Fruit fly (Drosophila melanogaster) whole organism, embryonic: ENCODE data around the gene CG17786.
A peak's percentile ranks its signal among the peaks of the same experiment; 100 is the strongest.

Source experiments
- ATbp ChIP-seq: fragments of 200-800 bp; sonication (Bioruptor generic); optimal IDR thresholded peaks from 2 replicates; lab custom pipeline; 2017; ENCODE audit warnings: missing biosample characterization, mild to moderate bottlenecking, missing genetic modification characterization, missing genetic modification reagents
- BEAF-32 ChIP-seq: fragments of 200-800 bp; sonication (Bioruptor generic); optimal IDR thresholded peaks from 3 replicates; lab custom pipeline; 2017; ENCODE audit warnings: missing biosample characterization, missing genetic modification characterization, mild to moderate bottlenecking, moderate library complexity, missing genetic modification reagents
- BtbVII ChIP-seq: fragments of 200-800 bp; sonication (Bioruptor generic); optimal IDR thresholded peaks from 3 replicates; lab custom pipeline; 2017; ENCODE audit warnings: missing biosample characterization, mild to moderate bottlenecking, missing genetic modification characterization
- CG12299 ChIP-seq: fragments of 200-800 bp; sonication (Bioruptor generic); optimal IDR thresholded peaks from 2 replicates; lab custom pipeline; 2018; ENCODE audit warnings: missing biosample characterization, mild to moderate bottlenecking, missing genetic modification characterization
- CG12391 ChIP-seq: fragments of 200-800 bp; sonication (Bioruptor generic); optimal IDR thresholded peaks from 3 replicates; lab custom pipeline; 2018; ENCODE audit warnings: missing biosample characterization, mild to moderate bottlenecking, missing genetic modification characterization, moderate library complexity
- CG12744 ChIP-seq: fragments of 200-800 bp; sonication (Bioruptor generic); optimal IDR thresholded peaks from 2 replicates; lab custom pipeline; 2016; ENCODE audit warnings: missing biosample characterization, missing genetic modification characterization
- CG12769 ChIP-seq: fragments of 200-800 bp; sonication (Bioruptor generic); optimal IDR thresholded peaks from 2 replicates; lab custom pipeline; 2019; ENCODE audit warnings: missing biosample characterization, mild to moderate bottlenecking, missing genetic modification characterization, moderate library complexity
- CG2116 ChIP-seq: fragments of 200-800 bp; sonication (Bioruptor generic); optimal IDR thresholded peaks from 3 replicates; lab custom pipeline; 2018; ENCODE audit warnings: missing biosample characterization, mild to moderate bottlenecking, missing genetic modification characterization
- CG32767 ChIP-seq: fragments of 200-800 bp; sonication (Bioruptor generic); IDR thresholded peaks from 2 replicates; pipeline ENCODE4 v1.3.6; 2022; ENCODE audit warnings: missing biosample characterization, missing genetic modification characterization
- CG3847 ChIP-seq: fragments of 200-800 bp; sonication (Bioruptor generic); IDR thresholded peaks from 2 replicates; pipeline ENCODE4 v1.3.6; 2022; ENCODE audit warnings: missing biosample characterization, missing genetic modification characterization
- CG42726 ChIP-seq: fragments of 200-800 bp; sonication (Bioruptor generic); IDR thresholded peaks from 2 replicates; pipeline ENCODE4 v1.3.6; 2022; ENCODE audit warnings: missing biosample characterization, missing genetic modification characterization; ENCODE audit not compliant: partially characterized antibody
- CG43689 ChIP-seq: fragments of 200-800 bp; sonication (Bioruptor generic); IDR thresholded peaks from 2 replicates; pipeline ENCODE4 v1.3.6; 2022; ENCODE audit warnings: missing biosample characterization, missing genetic modification characterization
- CG6813 ChIP-seq: fragments of 200-800 bp; sonication (Bioruptor generic); optimal IDR thresholded peaks from 2 replicates; lab custom pipeline; 2017; ENCODE audit warnings: missing biosample characterization, missing genetic modification characterization, mild to moderate bottlenecking, moderate library complexity, missing genetic modification reagents
- CG8290 ChIP-seq, 3 experiments: fragments of 200-800 bp; sonication (Bioruptor generic); optimal IDR thresholded peaks; 2 replicates each; lab custom pipeline; 2016 to 2019; ENCODE audit warnings: missing biosample characterization in 3 of 3, missing genetic modification characterization in 3 of 3, mild to moderate bottlenecking in 2 of 3, moderate library complexity in 1 of 3
- CG8765 ChIP-seq: fragments of 200-800 bp; sonication (Bioruptor generic); IDR thresholded peaks from 2 replicates; pipeline ENCODE4 v1.3.6; 2022; ENCODE audit warnings: missing biosample characterization, missing genetic modification characterization
- Dad ChIP-seq: fragments of 200-800 bp; sonication (Bioruptor generic); optimal IDR thresholded peaks from 3 replicates; lab custom pipeline; 2016; ENCODE audit warnings: missing biosample characterization, missing genetic modification characterization
- Dbx ChIP-seq: fragments of 200-800 bp; sonication (Bioruptor generic); IDR thresholded peaks from 3 replicates; pipeline ENCODE4 v1.3.6; 2022; ENCODE audit warnings: missing biosample characterization, missing genetic modification characterization
- Dp ChIP-seq: fragments of 200-800 bp; sonication (Bioruptor generic); optimal IDR thresholded peaks from 2 replicates; lab custom pipeline; 2018; ENCODE audit warnings: missing biosample characterization, mild to moderate bottlenecking, missing genetic modification characterization, moderate library complexity
- GATAe ChIP-seq: fragments of 200-800 bp; sonication (Bioruptor generic); conservative IDR thresholded peaks from 2 replicates; pipeline ENCODE4 v1.3.6; 2022; ENCODE audit warnings: missing biosample characterization, missing genetic modification characterization
- H15 ChIP-seq: fragments of 200-800 bp; sonication (Bioruptor generic); IDR thresholded peaks from 3 replicates; pipeline ENCODE4 v1.3.6; 2022; ENCODE audit warnings: missing biosample characterization, missing genetic modification characterization
- HLH4C ChIP-seq: fragments of 200-800 bp; sonication (Bioruptor generic); IDR thresholded peaks from 3 replicates; pipeline ENCODE4 v1.3.6; 2022; ENCODE audit warnings: missing biosample characterization, missing genetic modification characterization; ENCODE audit not compliant: partially characterized antibody
- HLH54F ChIP-seq: fragments of 200-800 bp; sonication (Bioruptor generic); optimal IDR thresholded peaks from 3 replicates; lab custom pipeline; 2016; ENCODE audit warnings: missing biosample characterization, missing genetic modification characterization
- HmgD ChIP-seq: fragments of 200-800 bp; sonication (Bioruptor generic); optimal IDR thresholded peaks from 3 replicates; lab custom pipeline; 2016; ENCODE audit warnings: missing biosample characterization, missing genetic modification characterization
- Hr78 ChIP-seq, 2 experiments: fragments of 200-800 bp in 1 of 2; fragments of >200 bp in 1 of 2; sonication (Bioruptor generic) in 1 of 2; optimal IDR thresholded peaks; 2 replicates each; lab custom pipeline; 2017 to 2019; ENCODE audit warnings: missing biosample characterization in 2 of 2, missing genetic modification characterization in 2 of 2, mild to moderate bottlenecking in 1 of 2, moderate library complexity in 1 of 2
- Kr ChIP-seq: fragments of 200-800 bp; sonication (Bioruptor generic); optimal IDR thresholded peaks from 2 replicates; lab custom pipeline; 2017; ENCODE audit warnings: missing biosample characterization, mild to moderate bottlenecking, missing genetic modification characterization
- Lim3 ChIP-seq: fragments of 200-800 bp; sonication (Bioruptor generic); IDR thresholded peaks from 2 replicates; pipeline ENCODE4 v1.3.6; 2022; ENCODE audit warnings: missing biosample characterization, missing genetic modification characterization
- MBD-R2 ChIP-seq: fragments of 200-800 bp; sonication (Bioruptor generic); IDR thresholded peaks from 2 replicates; pipeline ENCODE4 v1.3.6; 2022; ENCODE audit warnings: missing biosample characterization, missing genetic modification characterization
- NFAT ChIP-seq: fragments of 200-800 bp; sonication (Bioruptor generic); IDR thresholded peaks from 2 replicates; pipeline ENCODE4 v1.3.6; 2022; ENCODE audit warnings: missing biosample characterization, missing genetic modification characterization
- Side ChIP-seq: fragments of 200-800 bp; sonication (Bioruptor generic); optimal IDR thresholded peaks from 2 replicates; lab custom pipeline; 2016; ENCODE audit warnings: missing biosample characterization, missing genetic modification characterization
- Taf1 ChIP-seq: fragments of 200-800 bp; sonication (Bioruptor generic); IDR thresholded peaks from 2 replicates; pipeline ENCODE4 v1.3.6; 2022; ENCODE audit warnings: missing biosample characterization, missing genetic modification characterization
- ap ChIP-seq: fragments of 200-800 bp; sonication (Bioruptor generic); IDR thresholded peaks from 2 replicates; pipeline ENCODE4 v1.3.6; 2022; ENCODE audit warnings: missing biosample characterization, missing genetic modification characterization
- cato ChIP-seq: fragments of 200-800 bp; sonication (Bioruptor generic); optimal IDR thresholded peaks from 2 replicates; lab custom pipeline; 2016; ENCODE audit warnings: missing biosample characterization, missing genetic modification characterization, borderline replicate concordance
- caup ChIP-seq: fragments of 200-800 bp; sonication (Bioruptor generic); optimal IDR thresholded peaks from 3 replicates; lab custom pipeline; 2017; ENCODE audit warnings: missing biosample characterization, mild to moderate bottlenecking, missing genetic modification characterization, moderate library complexity; ENCODE audit not compliant: severe bottlenecking
- chm ChIP-seq: fragments of 200-800 bp; sonication (Bioruptor generic); IDR thresholded peaks from 2 replicates; pipeline ENCODE4 v1.3.6; 2022; ENCODE audit warnings: missing biosample characterization, missing genetic modification characterization
- ci ChIP-seq: fragments of 200-800 bp; sonication (Bioruptor generic); IDR thresholded peaks from 3 replicates; pipeline ENCODE4 v1.3.6; 2022; ENCODE audit warnings: missing biosample characterization, missing genetic modification characterization
- dimm ChIP-seq: fragments of 200-800 bp; sonication (Bioruptor generic); IDR thresholded peaks from 2 replicates; pipeline ENCODE4 v1.3.6; 2022; ENCODE audit warnings: missing biosample characterization, missing genetic modification characterization
- exex ChIP-seq: fragments of 200-800 bp; sonication (Bioruptor generic); optimal IDR thresholded peaks from 4 replicates; lab custom pipeline; 2018; ENCODE audit warnings: missing biosample characterization, mild to moderate bottlenecking, missing genetic modification characterization, moderate library complexity
- eyg ChIP-seq: fragments of 200-800 bp; sonication (Bioruptor generic); optimal IDR thresholded peaks from 3 replicates; lab custom pipeline; 2016; ENCODE audit warnings: missing biosample characterization, missing genetic modification characterization
- gcm ChIP-seq: fragments of 200-800 bp; sonication (Bioruptor generic); optimal IDR thresholded peaks from 2 replicates; lab custom pipeline; 2019; ENCODE audit warnings: missing biosample characterization, mild to moderate bottlenecking, missing genetic modification characterization, moderate library complexity
- grn ChIP-seq: fragments of 200-800 bp; sonication (Bioruptor generic); optimal IDR thresholded peaks from 3 replicates; lab custom pipeline; 2017; ENCODE audit warnings: missing biosample characterization, missing genetic modification characterization
- gsb ChIP-seq: fragments of 200-800 bp; sonication (Bioruptor generic); IDR thresholded peaks from 2 replicates; pipeline ENCODE4 v1.3.6; 2022; ENCODE audit warnings: missing biosample characterization, missing genetic modification characterization
- hth ChIP-seq: fragments of >200 bp; optimal IDR thresholded peaks from 2 replicates; lab custom pipeline; 2017; ENCODE audit warnings: inconsistent platforms
- jigr1 ChIP-seq: fragments of 200-800 bp; sonication (Bioruptor generic); IDR thresholded peaks from 3 replicates; pipeline ENCODE4 v1.3.6; 2022; ENCODE audit warnings: missing biosample characterization, missing genetic modification characterization
- nerfin-2 ChIP-seq: fragments of 200-800 bp; sonication (Bioruptor generic); IDR thresholded peaks from 2 replicates; pipeline ENCODE4 v1.3.6; 2022; ENCODE audit warnings: missing biosample characterization, missing genetic modification characterization; ENCODE audit not compliant: partially characterized antibody
- nmo ChIP-seq: fragments of 200-800 bp; sonication (Bioruptor generic); optimal IDR thresholded peaks from 2 replicates; lab custom pipeline; 2018; ENCODE audit warnings: missing biosample characterization, mild to moderate bottlenecking, missing genetic modification characterization, moderate library complexity
- peb ChIP-seq: fragments of 200-800 bp; sonication (Bioruptor generic); IDR thresholded peaks from 2 replicates; pipeline ENCODE4 v1.3.6; 2022; ENCODE audit warnings: missing biosample characterization, missing genetic modification characterization
- sd ChIP-seq: fragments of 200-800 bp; sonication (Bioruptor generic); optimal IDR thresholded peaks from 3 replicates; lab custom pipeline; 2018; ENCODE audit warnings: missing biosample characterization, mild to moderate bottlenecking, missing genetic modification characterization, moderate library complexity
- sna ChIP-seq: fragments of 200-800 bp; sonication (Bioruptor generic); IDR thresholded peaks from 2 replicates; pipeline ENCODE4 v1.3.6; 2022; ENCODE audit warnings: missing biosample characterization, missing genetic modification characterization; ENCODE audit not compliant: partially characterized antibody
- sug ChIP-seq: fragments of 200-800 bp; optimal IDR thresholded peaks from 2 replicates; lab custom pipeline; 2019; ENCODE audit warnings: missing biosample characterization, mild to moderate bottlenecking, missing genetic modification characterization, moderate library complexity
- tll ChIP-seq, 2 experiments: fragments of 200-800 bp in 1 of 2; fragments of >200 bp in 1 of 2; sonication (Bioruptor generic) in 1 of 2; optimal IDR thresholded peaks; 2 replicates each; lab custom pipeline; 2017 to 2019; ENCODE audit warnings: missing biosample characterization in 2 of 2, missing genetic modification characterization in 2 of 2, mild to moderate bottlenecking in 1 of 2, moderate library complexity in 1 of 2
- zfh1 ChIP-seq: fragments of 200-800 bp; sonication (Bioruptor generic); IDR thresholded peaks from 3 replicates; pipeline ENCODE4 v1.3.6; 2022; ENCODE audit warnings: missing biosample characterization, missing genetic modification characterization

Gene CG17786

dm6 chr3R:24268293-24268692, 49.8 kb upstream of the CG17786 start (continued):
- TF ChIP-seq MBD-R2 (GFP tag; lab: Robert Waterston, UW) (no peak), CG2116 (GFP tag; lab: Kevin White, UChicago) (no peak), grn (GFP tag; lab: Kevin White, UChicago) (peak; percentile 31), chm (GFP tag; lab: Robert Waterston, UW) (no peak), GATAe (GFP tag; lab: Robert Waterston, UW) (peak; percentile 47; the same call in 1 of the 2 replicates), caup (GFP tag; lab: Kevin White, UChicago) (peak; percentile 5), gcm (GFP tag; lab: Kevin White, UChicago) (no peak), sd (tag; lab: Kevin White, UChicago) (peak; percentile 51), cato (GFP tag; lab: Kevin White, UChicago) (no peak), BtbVII (no peak), sna (no peak), Dbx (GFP tag; lab: Robert Waterston, UW) (no peak), Kr (no peak), sug (tag; lab: Kevin White, UChicago) (peak; percentile 54), jigr1 (no peak), Hr78 (GFP tag; optimal IDR thresholded peaks at IDR 0.05; lab: Kevin White, UChicago) (peak in 1 of 2 experiments; percentile 1), CG12744 (GFP tag; lab: Kevin White, UChicago) (no peak), nmo (GFP tag; lab: Kevin White, UChicago) (no peak), CG6813 (GFP tag; lab: Kevin White, UChicago) (no peak), Dp (GFP tag; lab: Kevin White, UChicago) (no peak), ATbp (GFP tag; lab: Kevin White, UChicago) (peak; percentile 5), zfh1 (GFP tag; lab: Robert Waterston, UW) (no peak), gsb (no peak), H15 (no peak), Lim3 (GFP tag; lab: Robert Waterston, UW) (no peak), CG42726 (GFP tag; lab: Robert Waterston, UW) (no peak), HmgD (GFP tag; lab: Kevin White, UChicago) (no peak), HLH4C (no peak), dimm (no peak), CG3847 (GFP tag; lab: Robert Waterston, UW) (no peak), CG12769 (peak; percentile 13), CG43689 (GFP tag; lab: Robert Waterston, UW) (no peak), CG8765 (GFP tag; lab: Robert Waterston, UW) (no peak), peb (GFP tag; lab: Robert Waterston, UW) (no peak), Side (GFP tag; lab: Kevin White, UChicago) (no peak), NFAT (GFP tag; lab: Robert Waterston, UW) (no peak), exex (peak; percentile 85), Dad (GFP tag; lab: Kevin White, UChicago) (no peak), CG32767 (GFP tag; lab: Robert Waterston, UW) (no peak), eyg (GFP tag; lab: Kevin White, UChicago) (no peak), ap (GFP tag; lab: Robert Waterston, UW) (no peak), CG8290 (GFP tag; optimal IDR thresholded peaks at IDR 0.05; lab: Kevin White, UChicago) (no peak), CG8290 (tag; optimal IDR thresholded peaks at IDR 0.05; lab: Kevin White, UChicago) (no peak), BEAF-32 (GFP tag; lab: Kevin White, UChicago) (no peak), HLH54F (GFP tag; lab: Kevin White, UChicago) (no peak), Taf1 (GFP tag; lab: Robert Waterston, UW) (no peak), nerfin-2 (GFP tag; lab: Robert Waterston, UW) (no peak), CG12391 (tag; lab: Kevin White, UChicago) (no peak), ci (peak; percentile 61; the same call in 1 of the 3 replicates), CG12299 (no peak), hth (lab: Kevin White, UChicago) (no peak), tll (GFP tag; optimal IDR thresholded peaks at IDR 0.05; lab: Kevin White, UChicago) (no peak)
